Fruit fly (Drosophila melanogaster): ENCODE measurements around the gene Anp.

DNA sequence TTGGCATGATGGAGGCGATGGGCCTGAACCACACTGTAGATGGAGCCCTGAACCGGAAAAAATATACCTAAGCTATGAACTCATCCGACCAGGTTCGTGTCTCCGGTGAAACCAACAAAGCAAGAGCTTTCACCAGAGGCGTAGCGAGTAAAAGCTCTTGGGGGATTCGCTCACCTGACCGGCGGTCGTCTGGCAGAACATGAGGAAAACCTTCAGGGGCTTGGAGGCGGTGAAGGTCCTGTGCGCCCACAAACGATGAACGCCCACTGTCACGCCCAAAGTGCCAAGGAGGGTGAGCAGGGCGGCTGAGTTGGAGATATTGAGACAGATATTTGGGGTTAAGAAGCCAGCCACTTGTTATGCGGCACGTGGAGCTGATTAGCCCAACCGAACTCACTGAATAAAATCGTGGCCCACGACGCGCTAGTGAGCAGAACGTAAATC, 14.1 kb upstream of the Anp start:
- TF ChIP-seq Crg-1 (GFP tag; optimal IDR thresholded peaks at IDR 0.05): peak; percentile 22
- peak; percentile 29 for TF ChIP-seq CG11617 (GFP tag; optimal IDR thresholded peaks at IDR 0.05)
- TF ChIP-seq pad (GFP tag; optimal IDR thresholded peaks at IDR 0.05): no peak
- no peak for TF ChIP-seq Hr96 (GFP tag; optimal IDR thresholded peaks at IDR 0.05)
- no peak for TF ChIP-seq ovo (GFP tag; optimal IDR thresholded peaks at IDR 0.05)
- peak; percentile 19 for TF ChIP-seq CG33017 (tag; optimal IDR thresholded peaks at IDR 0.05)
